Fruit fly (Drosophila melanogaster) whole organism, prepupa: ENCODE data around the gene slp2.

ENCODE experiments used
- Blimp-1 ChIP-seq: fragments of 200-800 bp; sonication (Bioruptor generic); optimal IDR thresholded peaks from 3 replicates; lab custom pipeline; 2017; ENCODE audit warnings: missing biosample characterization, missing genetic modification characterization, mild to moderate bottlenecking, moderate library complexity, missing genetic modification reagents
- CG11294 ChIP-seq: fragments of 200-800 bp; sonication (Bioruptor generic); IDR thresholded peaks from 2 replicates; pipeline ENCODE4 v1.3.6; 2022; ENCODE audit warnings: missing biosample characterization, missing genetic modification characterization
- CG11902 ChIP-seq: fragments of 200-800 bp; sonication (Bioruptor generic); optimal IDR thresholded peaks from 3 replicates; lab custom pipeline; 2016; ENCODE audit warnings: missing biosample characterization, missing genetic modification characterization
- CG15336 ChIP-seq: fragments of 200-800 bp; sonication (Bioruptor generic); IDR thresholded peaks from 2 replicates; pipeline ENCODE4 v1.3.6; 2022; ENCODE audit warnings: missing biosample characterization, missing genetic modification characterization
- CG1621 ChIP-seq: fragments of 200-800 bp; sonication (Bioruptor generic); optimal IDR thresholded peaks from 3 replicates; lab custom pipeline; 2018; ENCODE audit warnings: missing biosample characterization, mild to moderate bottlenecking, missing genetic modification characterization
- CG16779 ChIP-seq: fragments of 200-800 bp; sonication (Bioruptor generic); optimal IDR thresholded peaks from 3 replicates; lab custom pipeline; 2017; ENCODE audit warnings: missing biosample characterization, mild to moderate bottlenecking, missing genetic modification characterization
- CG3032 ChIP-seq: fragments of 200-800 bp; optimal IDR thresholded peaks from 2 replicates; lab custom pipeline; 2019; ENCODE audit warnings: missing biosample characterization, mild to moderate bottlenecking, missing genetic modification characterization, moderate library complexity
- CG31627 ChIP-seq: fragments of 200-800 bp; sonication (Bioruptor generic); optimal IDR thresholded peaks from 3 replicates; lab custom pipeline; 2016; ENCODE audit warnings: missing biosample characterization, missing genetic modification characterization
- CG32006 ChIP-seq: fragments of 200-800 bp; sonication (Bioruptor generic); optimal IDR thresholded peaks from 3 replicates; lab custom pipeline; 2017; ENCODE audit warnings: missing biosample characterization, mild to moderate bottlenecking, missing genetic modification characterization
- CG6163 ChIP-seq: fragments of 200-800 bp; sonication (Bioruptor generic); IDR thresholded peaks from 3 replicates; pipeline ENCODE4 v1.3.6; 2022; ENCODE audit warnings: missing biosample characterization, missing genetic modification characterization
- CG6276 ChIP-seq: fragments of 200-800 bp; sonication (Bioruptor generic); optimal IDR thresholded peaks from 2 replicates; lab custom pipeline; 2017; ENCODE audit warnings: missing biosample characterization, mild to moderate bottlenecking, missing genetic modification characterization
- CG6792 ChIP-seq: fragments of 200-800 bp; sonication (Bioruptor generic); optimal IDR thresholded peaks from 3 replicates; lab custom pipeline; 2016; ENCODE audit warnings: missing biosample characterization, missing genetic modification characterization
- CG6808 ChIP-seq: fragments of 200-800 bp; sonication (Bioruptor generic); optimal IDR thresholded peaks from 3 replicates; lab custom pipeline; 2017; ENCODE audit warnings: missing biosample characterization, missing genetic modification characterization, mild to moderate bottlenecking, moderate library complexity, missing genetic modification reagents
- CG8119 ChIP-seq: fragments of 200-800 bp; sonication (Bioruptor generic); IDR thresholded peaks from 3 replicates; pipeline ENCODE4 v1.3.6; 2022; ENCODE audit warnings: missing biosample characterization, missing genetic modification characterization
- CG8632 ChIP-seq: fragments of 200-800 bp; sonication (Bioruptor generic); optimal IDR thresholded peaks from 3 replicates; lab custom pipeline; 2016; ENCODE audit warnings: missing biosample characterization, missing genetic modification characterization
- CG9139 ChIP-seq: fragments of 200-800 bp; sonication (Bioruptor generic); optimal IDR thresholded peaks from 3 replicates; lab custom pipeline; 2017; ENCODE audit warnings: missing biosample characterization, mild to moderate bottlenecking, missing genetic modification characterization
- Eip75B ChIP-seq: fragments of 200-800 bp; sonication (Bioruptor generic); optimal IDR thresholded peaks from 3 replicates; lab custom pipeline; 2016; ENCODE audit warnings: missing biosample characterization, missing genetic modification characterization
- Eip78C ChIP-seq: fragments of 200-800 bp; sonication (Bioruptor generic); peaks from one replicate; lab custom pipeline; 2016; ENCODE audit warnings: missing biosample characterization, missing genetic modification characterization
- Eip93F ChIP-seq: fragments of 200-800 bp; sonication (Bioruptor generic); optimal IDR thresholded peaks from 2 replicates; lab custom pipeline; 2016; ENCODE audit warnings: missing biosample characterization, mild to moderate bottlenecking, missing genetic modification characterization
- Ets21C ChIP-seq: fragments of 200-800 bp; sonication (Bioruptor generic); optimal IDR thresholded peaks from 3 replicates; lab custom pipeline; 2016; ENCODE audit warnings: missing biosample characterization, missing genetic modification characterization
- Ets96B ChIP-seq: fragments of 200-800 bp; optimal IDR thresholded peaks from 2 replicates; lab custom pipeline; 2019; ENCODE audit warnings: missing biosample characterization, mild to moderate bottlenecking, missing genetic modification characterization, moderate library complexity
- Gug ChIP-seq: fragments of 200-800 bp; sonication (Bioruptor generic); IDR thresholded peaks from 2 replicates; pipeline ENCODE4 v1.3.6; 2022; ENCODE audit warnings: missing biosample characterization, missing genetic modification characterization
- Hr38 ChIP-seq: sonication (Bioruptor generic); optimal IDR thresholded peaks from 2 replicates; lab custom pipeline; 2016; ENCODE audit warnings: missing biosample characterization, missing genetic modification characterization
- Hr4 ChIP-seq: fragments of 200-800 bp; sonication (Bioruptor generic); optimal IDR thresholded peaks from 3 replicates; lab custom pipeline; 2016; ENCODE audit warnings: missing biosample characterization, missing genetic modification characterization
- Lpt ChIP-seq: fragments of 200-800 bp; sonication (Bioruptor generic); optimal IDR thresholded peaks from 3 replicates; lab custom pipeline; 2016; ENCODE audit warnings: missing biosample characterization, missing genetic modification characterization
- OdsH ChIP-seq: fragments of 200-800 bp; sonication (Bioruptor generic); optimal IDR thresholded peaks from 3 replicates; lab custom pipeline; 2016; ENCODE audit warnings: missing biosample characterization, missing genetic modification characterization
- Smox ChIP-seq: fragments of 200-800 bp; sonication (Bioruptor generic); optimal IDR thresholded peaks from 3 replicates; lab custom pipeline; 2016; ENCODE audit warnings: missing biosample characterization, missing genetic modification characterization
- Sox102F ChIP-seq: fragments of 200-800 bp; sonication (Bioruptor generic); optimal IDR thresholded peaks from 2 replicates; lab custom pipeline; 2016; ENCODE audit warnings: missing biosample characterization, mild to moderate bottlenecking, missing genetic modification characterization
- Sox14 ChIP-seq: fragments of 200-800 bp; sonication (Bioruptor generic); optimal IDR thresholded peaks from 3 replicates; lab custom pipeline; 2016; ENCODE audit warnings: missing biosample characterization, missing genetic modification characterization
- achi ChIP-seq: fragments of 200-800 bp; sonication (Bioruptor generic); optimal IDR thresholded peaks from 3 replicates; lab custom pipeline; 2016; ENCODE audit warnings: missing biosample characterization, missing genetic modification characterization
- acj6 ChIP-seq: fragments of 200-800 bp; sonication (Bioruptor generic); optimal IDR thresholded peaks from 3 replicates; lab custom pipeline; 2016; ENCODE audit warnings: missing biosample characterization, missing genetic modification characterization
- cyc ChIP-seq: fragments of 200-800 bp; sonication (Bioruptor generic); optimal IDR thresholded peaks from 3 replicates; lab custom pipeline; 2016; ENCODE audit warnings: missing biosample characterization, missing genetic modification characterization
- dac ChIP-seq: fragments of 200-800 bp; sonication (Bioruptor generic); optimal IDR thresholded peaks from 2 replicates; lab custom pipeline; 2017; ENCODE audit warnings: missing biosample characterization, mild to moderate bottlenecking, missing genetic modification characterization
- dsx ChIP-seq: fragments of 200-800 bp; optimal IDR thresholded peaks from 3 replicates; lab custom pipeline; 2019; ENCODE audit warnings: missing biosample characterization, mild to moderate bottlenecking, missing genetic modification characterization, moderate library complexity; ENCODE audit not compliant: poor library complexity, severe bottlenecking
- eg ChIP-seq: fragments of 200-800 bp; sonication (Bioruptor generic); IDR thresholded peaks from 3 replicates; pipeline ENCODE4 v1.3.6; 2022; ENCODE audit warnings: missing biosample characterization, missing genetic modification characterization
- esn ChIP-seq: fragments of 200-800 bp; sonication (Bioruptor generic); optimal IDR thresholded peaks from 2 replicates; lab custom pipeline; 2016; ENCODE audit warnings: missing biosample characterization, mild to moderate bottlenecking, missing genetic modification characterization, moderate library complexity
- fd59A ChIP-seq: fragments of 200-800 bp; sonication (Bioruptor generic); optimal IDR thresholded peaks from 2 replicates; lab custom pipeline; 2017; ENCODE audit warnings: missing biosample characterization, mild to moderate bottlenecking, missing genetic modification characterization, missing genetic modification reagents
- fd85E ChIP-seq: fragments of 200-800 bp; sonication (Bioruptor generic); optimal IDR thresholded peaks from 3 replicates; lab custom pipeline; 2016; ENCODE audit warnings: missing biosample characterization, missing genetic modification characterization
- fkh ChIP-seq: fragments of 200-800 bp; sonication (Bioruptor generic); optimal IDR thresholded peaks from 3 replicates; lab custom pipeline; 2017; ENCODE audit warnings: missing biosample characterization, mild to moderate bottlenecking, missing genetic modification characterization, moderate library complexity
- lz ChIP-seq: fragments of 200-800 bp; sonication (Bioruptor generic); optimal IDR thresholded peaks from 3 replicates; lab custom pipeline; 2016; ENCODE audit warnings: missing biosample characterization, missing genetic modification characterization
- pdm3 ChIP-seq: fragments of 200-800 bp; sonication (Bioruptor generic); optimal IDR thresholded peaks from 3 replicates; lab custom pipeline; 2016; ENCODE audit warnings: missing biosample characterization, missing genetic modification characterization
- ss ChIP-seq, 2 experiments: fragments of 200-800 bp; sonication (Bioruptor generic); optimal IDR thresholded peaks; 2 replicates in 1 of 2; 3 replicates in 1 of 2; lab custom pipeline; 2017 to 2018; ENCODE audit warnings: mild to moderate bottlenecking in 2 of 2, missing biosample characterization in 2 of 2, missing genetic modification characterization in 2 of 2, moderate library complexity in 1 of 2
- svp ChIP-seq: fragments of 200-800 bp; sonication (Bioruptor generic); peaks from one replicate; lab custom pipeline; 2016; ENCODE audit warnings: missing biosample characterization, missing genetic modification characterization
- topi ChIP-seq: fragments of 200-800 bp; sonication (Bioruptor generic); optimal IDR thresholded peaks from 3 replicates; lab custom pipeline; 2016; ENCODE audit warnings: missing biosample characterization, missing genetic modification characterization
- vri ChIP-seq: fragments of 200-800 bp; sonication (Bioruptor generic); optimal IDR thresholded peaks from 3 replicates; lab custom pipeline; 2016; ENCODE audit warnings: missing biosample characterization, mild to moderate bottlenecking, missing genetic modification characterization

Gene slp2

DNA sequence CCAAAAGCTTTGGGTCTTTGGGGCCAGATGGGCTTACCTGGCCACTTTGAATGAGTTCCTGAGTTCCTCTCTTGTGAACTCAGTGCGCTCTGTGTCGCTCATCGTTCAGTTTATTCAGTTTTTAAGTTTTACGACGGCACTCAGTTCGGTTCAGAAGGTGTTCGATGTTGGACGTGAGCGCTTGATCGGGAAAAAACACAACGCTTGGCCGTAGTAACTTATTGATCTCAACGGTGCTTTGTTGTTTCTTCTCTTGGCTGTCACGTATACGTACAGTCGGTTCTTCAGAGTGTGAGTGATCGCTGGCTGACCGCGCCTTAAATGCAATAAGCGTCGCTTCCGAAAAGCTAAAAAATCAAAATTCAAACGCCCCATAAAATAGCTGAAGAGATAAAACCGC lies 49.6 kb upstream of the slp2 start, which contains the start of gene bark (continued):
- peak; percentile 46 for TF ChIP-seq Sox102F
- TF ChIP-seq CG6276 (GFP tag; lab: Kevin White, UChicago): no peak
- no peak for TF ChIP-seq Hr4 (GFP tag; lab: Kevin White, UChicago)
- TF ChIP-seq CG3032 (tag; lab: Kevin White, UChicago): no peak
- peak; percentile 53 for TF ChIP-seq CG16779
- peak; percentile 65 for TF ChIP-seq Eip78C (GFP tag; lab: Kevin White, UChicago)
- no peak for TF ChIP-seq CG32006
- TF ChIP-seq CG8632: no peak
- no peak for TF ChIP-seq Ets21C (GFP tag; lab: Kevin White, UChicago)
- peak; percentile 16 for TF ChIP-seq CG1621 (tag; lab: Kevin White, UChicago)
- TF ChIP-seq CG6163 (GFP tag; lab: Robert Waterston, UW): peak; percentile 65

DNA sequence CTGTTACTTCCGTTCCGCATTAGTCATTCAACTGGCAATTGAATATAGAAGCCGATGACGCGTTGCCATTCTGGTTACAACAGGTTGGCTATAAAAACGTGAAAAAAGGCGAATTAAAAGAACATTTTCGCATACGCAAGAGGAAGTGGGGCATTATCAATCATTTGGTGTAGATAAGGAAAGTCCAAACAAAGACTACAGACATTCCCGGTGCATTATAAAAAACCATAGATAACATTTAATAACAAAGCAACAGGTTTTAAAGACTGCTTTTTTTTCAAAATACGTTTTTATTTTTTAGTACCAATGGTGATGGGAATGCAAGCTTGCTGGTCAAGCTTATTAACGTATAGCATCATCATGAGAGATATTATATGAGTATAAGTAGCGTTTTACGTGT lies 48.5 kb upstream of the slp2 start:
- TF ChIP-seq CG32006 (no peak), CG8119 (GFP tag; lab: Robert Waterston, UW) (no peak), dsx (no peak), Eip75B (GFP tag; lab: Kevin White, UChicago) (no peak), CG6276 (GFP tag; lab: Kevin White, UChicago) (no peak), Sox14 (peak; percentile 18), cyc (no peak), fd85E (no peak), Ets96B (tag; lab: Kevin White, UChicago) (no peak), CG11294 (GFP tag; lab: Robert Waterston, UW) (no peak), topi (no peak), pdm3 (GFP tag; lab: Kevin White, UChicago) (no peak), eg (GFP tag; lab: Robert Waterston, UW) (no peak), CG3032 (tag; lab: Kevin White, UChicago) (no peak), achi (GFP tag; lab: Kevin White, UChicago) (no peak), Blimp-1 (GFP tag; lab: Kevin White, UChicago) (no peak), esn (GFP tag; lab: Kevin White, UChicago) (no peak), CG6808 (GFP tag; lab: Kevin White, UChicago) (no peak), svp (GFP tag; lab: Kevin White, UChicago) (peak; percentile 22), CG8632 (no peak), lz (GFP tag; lab: Kevin White, UChicago) (no peak), fkh (GFP tag; lab: Kevin White, UChicago) (no peak), Eip78C (GFP tag; lab: Kevin White, UChicago) (peak; percentile 53), vri (GFP tag; lab: Kevin White, UChicago) (peak; percentile 67), acj6 (GFP tag; lab: Kevin White, UChicago) (no peak), fd59A (GFP tag; lab: Kevin White, UChicago) (no peak), ss (GFP tag; optimal IDR thresholded peaks at IDR 0.05; lab: Kevin White, UChicago) (no peak), CG31627 (GFP tag; lab: Kevin White, UChicago) (no peak)

DNA sequence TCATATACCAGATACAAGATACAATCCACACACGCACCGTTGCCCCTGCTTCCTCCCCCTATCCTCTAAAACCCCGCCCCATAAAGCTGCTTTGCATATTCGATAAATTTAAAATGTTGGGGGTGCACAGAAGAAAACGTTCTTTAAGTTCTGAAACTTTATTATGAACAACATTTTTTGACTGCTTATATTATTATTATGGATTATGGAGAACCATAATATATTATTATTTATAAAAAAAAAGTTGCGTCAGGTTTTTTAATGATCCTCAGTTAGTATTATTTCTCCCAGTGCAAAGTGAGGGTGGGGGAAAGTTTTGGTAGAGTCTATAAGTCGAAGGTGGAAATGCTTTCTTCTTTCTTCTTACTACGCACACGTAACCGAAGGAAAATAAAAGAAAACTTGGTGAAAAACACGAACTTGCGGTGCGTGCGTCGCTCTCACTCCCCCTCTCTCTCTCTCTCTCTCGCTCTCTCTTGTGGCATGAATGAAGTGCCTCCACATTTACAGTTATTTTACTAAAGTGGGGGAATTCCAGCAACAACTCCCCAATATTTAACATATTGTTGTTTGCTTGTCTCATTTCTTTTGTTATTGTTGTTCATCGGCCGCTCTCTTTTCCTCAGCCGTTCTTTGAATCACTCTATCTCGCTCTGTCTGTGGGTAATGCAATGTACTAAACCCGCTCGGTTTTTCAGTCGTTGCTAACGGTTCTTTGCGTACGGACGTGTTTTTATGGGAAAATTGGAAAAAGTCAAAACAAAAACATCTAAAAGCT lies 47.2 kb upstream of the slp2 start:
- TF ChIP-seq eg (GFP tag; lab: Robert Waterston, UW): no peak; the same call in none of the 3 replicates
- peak; percentile 54; the same call in 1 of the 2 replicates for TF ChIP-seq Gug
- no peak for TF ChIP-seq CG11902
- peak in 1 of 2 experiments; percentile 29 for TF ChIP-seq ss (GFP tag; optimal IDR thresholded peaks at IDR 0.05; lab: Kevin White, UChicago)
- TF ChIP-seq CG32006: peak; percentile 85
- no peak for TF ChIP-seq fd85E
- peak; percentile 76 for TF ChIP-seq esn (GFP tag; lab: Kevin White, UChicago)
- TF ChIP-seq svp (GFP tag; lab: Kevin White, UChicago): peak; percentile 69
- no peak for TF ChIP-seq CG9139 (GFP tag; lab: Kevin White, UChicago)
- TF ChIP-seq Eip93F (GFP tag; lab: Kevin White, UChicago): no peak
- TF ChIP-seq Smox (GFP tag; lab: Kevin White, UChicago): no peak
- peak; percentile 79 for TF ChIP-seq fkh (GFP tag; lab: Kevin White, UChicago)
- peak; percentile 70; the same call in 2 of the 3 replicates for TF ChIP-seq CG6163 (GFP tag; lab: Robert Waterston, UW)
- TF ChIP-seq achi (GFP tag; lab: Kevin White, UChicago): peak; percentile 66
- TF ChIP-seq Eip78C (GFP tag; lab: Kevin White, UChicago): peak; percentile 89
- TF ChIP-seq dac: peak; percentile 22
- TF ChIP-seq Lpt (GFP tag; lab: Kevin White, UChicago): no peak
- peak; percentile 25 for TF ChIP-seq Sox102F
- no peak for TF ChIP-seq Hr38 (GFP tag; lab: Kevin White, UChicago)
- TF ChIP-seq fd59A (GFP tag; lab: Kevin White, UChicago): no peak
- TF ChIP-seq CG15336 (GFP tag; lab: Robert Waterston, UW): peak; percentile 81
- TF ChIP-seq CG6792 (GFP tag; lab: Kevin White, UChicago): peak; percentile 55
- peak; percentile 73 for TF ChIP-seq OdsH (GFP tag; lab: Kevin White, UChicago)
- TF ChIP-seq Ets21C (GFP tag; lab: Kevin White, UChicago): no peak
- peak; percentile 34 for TF ChIP-seq Blimp-1 (GFP tag; lab: Kevin White, UChicago)
